Fruit fly (Drosophila melanogaster): Measurements from ENCODE around the gene CG46306.

Gene CG46306

dm6 chrX:16833097-16833496 lies 2.2 kb downstream of the CG46306 start (continued):
- TF ChIP-seq nau (GFP tag; optimal IDR thresholded peaks at IDR 0.05) = peak; percentile 57
- TF ChIP-seq caup (GFP tag; optimal IDR thresholded peaks at IDR 0.05; ENCODE audit: severe bottlenecking) = peak; percentile 9
- peak; percentile 77 for TF ChIP-seq CG6254 (GFP tag; optimal IDR thresholded peaks at IDR 0.05)
- no peak for TF ChIP-seq CG6683 (GFP tag; optimal IDR thresholded peaks at IDR 0.05)
- peak; percentile 76 for TF ChIP-seq tap (tag; optimal IDR thresholded peaks at IDR 0.05)
- no peak for TF ChIP-seq ab (GFP tag; optimal IDR thresholded peaks at IDR 0.05)
- TF ChIP-seq CG11085 (GFP tag; IDR thresholded peaks at IDR 0.05) = peak; percentile 52; the same call in 1 of the 2 replicates
- TF ChIP-seq CG4707 (GFP tag; optimal IDR thresholded peaks at IDR 0.05) = peak; percentile 65
- TF ChIP-seq CG9817 (tag; optimal IDR thresholded peaks at IDR 0.05) = peak; percentile 63
- peak; percentile 39 for TF ChIP-seq eyg (GFP tag; optimal IDR thresholded peaks at IDR 0.05)
- peak; percentile 27 for TF ChIP-seq Jarid2 (GFP tag; optimal IDR thresholded peaks at IDR 0.05)
- peak; percentile 84 for TF ChIP-seq CG7839 (tag; optimal IDR thresholded peaks at IDR 0.05)
- peak; percentile 74 for TF ChIP-seq Awh (GFP tag; IDR thresholded peaks at IDR 0.05)
- TF ChIP-seq CG16813 (GFP tag; IDR thresholded peaks at IDR 0.05; ENCODE audit: partially characterized antibody) = no peak
- TF ChIP-seq dm (GFP tag; optimal IDR thresholded peaks at IDR 0.05) = peak; percentile 15
- no peak for TF ChIP-seq pita (GFP tag; optimal IDR thresholded peaks at IDR 0.05)
- peak; percentile 59; the same call in 1 of the 2 replicates for TF ChIP-seq CG10959 (GFP tag; IDR thresholded peaks at IDR 0.05)
- peak; percentile 53 for TF ChIP-seq CG12942 (GFP tag; optimal IDR thresholded peaks at IDR 0.05)
- TF ChIP-seq luna (GFP tag; optimal IDR thresholded peaks at IDR 0.05) = no peak
- no peak for TF ChIP-seq usp (GFP tag; optimal IDR thresholded peaks at IDR 0.05)
- peak; percentile 44; the same call in 3 of the 4 replicates for TF ChIP-seq Gug (GFP tag; IDR thresholded peaks at IDR 0.05)
- no peak for TF ChIP-seq pros (GFP tag; optimal IDR thresholded peaks at IDR 0.05)
- TF ChIP-seq grau (tag; optimal IDR thresholded peaks at IDR 0.05) = peak; percentile 76
- TF ChIP-seq sisA (GFP tag; IDR thresholded peaks at IDR 0.05) = peak; percentile 66
- peak; percentile 59; the same call in 2 of the 3 replicates for TF ChIP-seq sr (GFP tag; IDR thresholded peaks at IDR 0.05)
- peak; percentile 57 for TF ChIP-seq Six4 (GFP tag; optimal IDR thresholded peaks at IDR 0.05)
- TF ChIP-seq Dip2 (GFP tag; IDR thresholded peaks at IDR 0.05) = no peak
- no peak for TF ChIP-seq toy (GFP tag; IDR thresholded peaks at IDR 0.05)
- peak; percentile 46; the same call in 2 of the 3 replicates for TF ChIP-seq B-H1 (GFP tag; IDR thresholded peaks at IDR 0.05)
- no peak for TF ChIP-seq C15 (GFP tag; IDR thresholded peaks at IDR 0.05)
- TF ChIP-seq slou (GFP tag; optimal IDR thresholded peaks at IDR 0.05) = peak; percentile 26
- peak; percentile 65 for TF ChIP-seq CG10654 (GFP tag; optimal IDR thresholded peaks at IDR 0.05)
- TF ChIP-seq Max (GFP tag; optimal IDR thresholded peaks at IDR 0.05) = peak; percentile 27
- peak; percentile 60 for TF ChIP-seq CG18599 (GFP tag; optimal IDR thresholded peaks at IDR 0.05)
- TF ChIP-seq Oli (tag; optimal IDR thresholded peaks at IDR 0.05) = peak; percentile 85
- TF ChIP-seq CG17829 (tag; optimal IDR thresholded peaks at IDR 0.05) = peak; percentile 78
- TF ChIP-seq CG18262 (tag; optimal IDR thresholded peaks at IDR 0.05) = peak; percentile 81
- TF ChIP-seq TFAM (GFP tag; optimal IDR thresholded peaks at IDR 0.05) = no peak
- no peak for TF ChIP-seq ro (GFP tag; IDR thresholded peaks at IDR 0.05)
- TF ChIP-seq Mrtf (GFP tag; IDR thresholded peaks at IDR 0.05) = peak; percentile 67
- TF ChIP-seq slbo (GFP tag; IDR thresholded peaks at IDR 0.05) = peak; percentile 66
- TF ChIP-seq sens (GFP tag) = peak; percentile 98
- TF ChIP-seq gt (GFP tag; IDR thresholded peaks at IDR 0.05) = peak; percentile 34; the same call in 1 of the 2 replicates
- peak; percentile 64 for TF ChIP-seq HHEX (GFP tag; optimal IDR thresholded peaks at IDR 0.05)
- no peak for TF ChIP-seq h (optimal IDR thresholded peaks at IDR 0.05)
- peak; percentile 77 for TF ChIP-seq CG5953 (GFP tag; IDR thresholded peaks at IDR 0.05)
- peak; percentile 80 for TF ChIP-seq CG12219 (GFP tag; optimal IDR thresholded peaks at IDR 0.05)
- peak; percentile 7 for TF ChIP-seq CHES-1-like (GFP tag; optimal IDR thresholded peaks at IDR 0.05)
- peak; percentile 75 for TF ChIP-seq slp2 (GFP tag; optimal IDR thresholded peaks at IDR 0.05)
- TF ChIP-seq CG2875 (GFP tag; optimal IDR thresholded peaks at IDR 0.05) = peak; percentile 69
- peak; percentile 81 for TF ChIP-seq CG8388 (GFP tag; optimal IDR thresholded peaks at IDR 0.05)
- TF ChIP-seq CG1647 (GFP tag; optimal IDR thresholded peaks at IDR 0.05) = peak; percentile 63

Data from whole organism, embryonic.